Worm (Caenorhabditis elegans) whole organism, early embryonic: ENCODE data around the gene F28H6.8.

ENCODE experiments used
- B0310.2 ChIP-seq: sonication (generic microtip); optimal IDR thresholded peaks from 2 replicates; lab custom pipeline; 2016; ENCODE audit warnings: mild to moderate bottlenecking, missing genetic modification characterization, missing compliant biosample characterization
- F13C5.2 ChIP-seq: sonication (generic microtip); optimal IDR thresholded peaks from 2 replicates; lab custom pipeline; 2017; ENCODE audit warnings: mild to moderate bottlenecking, missing genetic modification characterization, inconsistent platforms, missing compliant biosample characterization
- aly-1 ChIP-seq: sonication (generic microtip); optimal IDR thresholded peaks from 2 replicates; lab custom pipeline; 2016; ENCODE audit warnings: missing genetic modification characterization, missing compliant biosample characterization
- ama-1 ChIP-seq: fragments of 150-350 bp; optimal IDR thresholded peaks from 2 replicates; lab custom pipeline; 2014
- ceh-13 ChIP-seq: fragments of 200-800 bp; sonication (Bioruptor generic); optimal IDR thresholded peaks from 2 replicates; lab custom pipeline; 2018; ENCODE audit warnings: mild to moderate bottlenecking, missing genetic modification characterization, missing compliant biosample characterization
- ceh-36 ChIP-seq: sonication (generic microtip); optimal IDR thresholded peaks from 2 replicates; lab custom pipeline; 2016; ENCODE audit warnings: missing genetic modification characterization, inconsistent platforms, missing compliant biosample characterization
- ets-7 ChIP-seq: sonication (generic microtip); optimal IDR thresholded peaks from 2 replicates; lab custom pipeline; 2016; ENCODE audit warnings: missing genotype, missing genetic modification characterization, missing compliant biosample characterization
- flt-1 ChIP-seq: fragments of 200-800 bp; sonication (Bioruptor generic); IDR thresholded peaks from 2 replicates; pipeline ENCODE4 v1.3.6; 2022; ENCODE audit warnings: missing genetic modification characterization, missing compliant biosample characterization
- hmbx-1 ChIP-seq: sonication (generic microtip); optimal IDR thresholded peaks from 2 replicates; lab custom pipeline; 2016; ENCODE audit warnings: mild to moderate bottlenecking, missing genetic modification characterization, missing compliant biosample characterization
- hmg-4 ChIP-seq: fragments of 200-800 bp; sonication (Bioruptor generic); optimal IDR thresholded peaks from 2 replicates; lab custom pipeline; 2018; ENCODE audit warnings: mild to moderate bottlenecking, missing genetic modification characterization, missing compliant biosample characterization
- hnd-1 ChIP-seq: sonication (generic microtip); optimal IDR thresholded peaks from 2 replicates; lab custom pipeline; 2016; ENCODE audit warnings: missing genetic modification characterization, missing compliant biosample characterization
- pes-1 ChIP-seq: fragments of 200-800 bp; sonication (Bioruptor generic); IDR thresholded peaks from 2 replicates; pipeline ENCODE4 v1.3.6; 2022; ENCODE audit warnings: missing genetic modification reagents, missing genetic modification characterization, missing compliant biosample characterization
- scrt-1 ChIP-seq: fragments of 200-800 bp; sonication (Bioruptor generic); IDR thresholded peaks from 2 replicates; pipeline ENCODE4 v1.3.6; 2022; ENCODE audit warnings: missing genetic modification characterization, missing compliant biosample characterization
- sea-1 ChIP-seq: fragments of 200-800 bp; sonication (Bioruptor generic); conservative IDR thresholded peaks from 2 replicates; pipeline ENCODE4 v1.3.6; 2022; ENCODE audit warnings: missing genetic modification characterization, missing compliant biosample characterization
- tbx-11 ChIP-seq: fragments of 200-800 bp; sonication (Bioruptor generic); IDR thresholded peaks from 2 replicates; pipeline ENCODE4 v1.3.6; 2022; ENCODE audit warnings: missing genetic modification characterization, missing compliant biosample characterization
- tbx-37 ChIP-seq: fragments of 200-800 bp; sonication (Bioruptor generic); conservative IDR thresholded peaks from 2 replicates; pipeline ENCODE4 v1.3.6; 2022; ENCODE audit warnings: missing genetic modification reagents, missing genetic modification characterization, missing compliant biosample characterization
- tra-4 ChIP-seq: sonication (generic microtip); optimal IDR thresholded peaks from 2 replicates; lab custom pipeline; 2017; ENCODE audit warnings: missing genetic modification characterization, missing compliant biosample characterization

The F28H6.8 gene

DNA sequence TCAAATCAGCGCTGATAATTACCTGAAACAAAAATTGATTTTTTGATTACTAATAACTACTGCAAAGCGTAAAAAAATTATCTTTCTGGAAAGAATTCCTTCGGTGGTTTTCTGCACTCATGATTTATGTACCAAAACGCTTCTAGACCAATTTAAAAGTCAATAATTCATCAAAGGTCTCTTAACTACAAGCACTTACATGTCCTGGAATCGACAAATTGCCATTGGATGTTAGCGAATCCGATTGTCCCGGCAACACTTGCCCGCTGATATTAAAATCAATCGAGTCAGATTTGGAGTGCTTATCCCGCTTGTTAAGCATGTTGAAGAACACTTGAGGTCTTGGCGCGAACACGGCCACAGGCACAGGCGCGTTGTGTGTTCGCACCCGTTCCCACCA, 31.0 kb upstream of the F28H6.8 start:
- TF ChIP-seq hmg-4 (peak; percentile 3), scrt-1 (GFP tag; lab: Robert Waterston, UW) (no peak), tbx-37 (GFP tag; lab: Robert Waterston, UW) (no peak)

DNA sequence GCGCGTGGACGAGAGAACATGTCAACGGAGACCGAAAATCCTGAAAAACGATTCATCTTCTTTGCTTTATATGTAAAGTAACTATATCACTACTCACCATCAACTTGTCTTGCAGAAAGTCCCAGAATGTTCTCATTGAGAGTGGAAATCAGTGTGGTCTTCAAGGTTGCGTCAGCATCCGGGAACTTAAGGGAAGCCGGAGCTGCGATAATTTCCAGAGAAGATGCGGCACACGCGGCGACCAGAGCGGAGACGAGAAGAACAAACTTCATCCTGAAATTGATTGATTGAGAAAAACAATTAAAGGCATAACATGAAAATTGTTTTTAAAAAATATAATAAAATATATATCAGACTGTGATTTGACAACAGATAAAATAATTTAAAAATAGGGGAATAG, 30.1 kb upstream of the F28H6.8 start, which contains the start of gene vha-20:
Gene vha-20, minus strand, starts transcription at position 273 of the 400 bp plus-strand sequence.
- TF ChIP-seq ceh-36 (tag; lab: Kevin White, UChicago) (no peak), tbx-11 (GFP tag; lab: Robert Waterston, UW) (no peak), F13C5.2 (tag; lab: Kevin White, UChicago) (no peak), B0310.2 (tag; lab: Kevin White, UChicago) (no peak), flt-1 (no peak), tra-4 (tag; lab: Kevin White, UChicago) (no peak), scrt-1 (GFP tag; lab: Robert Waterston, UW) (no peak), tbx-37 (GFP tag; lab: Robert Waterston, UW) (no peak), ceh-13 (no peak), aly-1 (tag; lab: Kevin White, UChicago) (no peak), ets-7 (tag; lab: Kevin White, UChicago) (no peak), hmbx-1 (no peak), ama-1 (lab: Kevin White, UChicago) (no peak), pes-1 (GFP tag; lab: Robert Waterston, UW) (no peak), hmg-4 (no peak), hnd-1 (tag; lab: Kevin White, UChicago) (no peak), sea-1 (GFP tag; lab: Robert Waterston, UW) (no peak)

DNA sequence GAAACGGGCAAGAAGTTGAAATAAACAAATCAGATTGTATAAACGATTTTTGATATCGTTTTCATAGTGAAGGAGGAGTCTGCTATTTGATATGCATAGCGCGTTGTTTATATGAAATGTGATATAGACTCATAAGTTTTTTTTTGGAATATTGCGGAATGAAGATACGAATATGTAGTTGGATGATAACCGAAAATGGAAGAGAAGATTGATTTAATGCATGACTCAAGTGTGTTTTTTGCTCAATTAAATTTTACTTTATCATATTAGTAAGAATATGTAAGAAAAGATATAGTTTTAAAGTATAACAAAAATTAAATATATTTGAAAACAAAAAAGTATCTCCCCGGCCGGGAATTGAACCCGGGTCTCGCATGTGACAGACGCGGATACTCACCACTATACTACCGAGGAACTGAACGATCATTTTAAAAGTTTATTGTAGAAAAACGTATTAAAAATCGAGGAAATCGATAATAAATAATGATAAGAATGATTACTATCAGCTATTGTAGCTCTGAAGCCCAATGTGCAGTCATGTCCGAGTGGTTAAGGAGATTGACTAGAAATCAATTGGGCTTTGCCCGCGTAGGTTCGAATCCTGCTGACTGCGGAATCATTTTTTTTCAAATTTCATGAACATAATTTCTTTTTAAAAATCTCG, 27.7 kb upstream of the F28H6.8 start, which contains the start of gene lgc-25:
Gene lgc-25, minus strand, starts transcription at position 51 of the 664 bp plus-strand sequence.
- TF ChIP-seq tbx-37 (GFP tag; lab: Robert Waterston, UW) (no peak), aly-1 (tag; lab: Kevin White, UChicago) (no peak), scrt-1 (GFP tag; lab: Robert Waterston, UW) (no peak), pes-1 (GFP tag; lab: Robert Waterston, UW) (no peak), ets-7 (tag; lab: Kevin White, UChicago) (no peak), ama-1 (lab: Kevin White, UChicago) (no peak), tbx-11 (GFP tag; lab: Robert Waterston, UW) (no peak), hmg-4 (no peak), flt-1 (no peak)

DNA sequence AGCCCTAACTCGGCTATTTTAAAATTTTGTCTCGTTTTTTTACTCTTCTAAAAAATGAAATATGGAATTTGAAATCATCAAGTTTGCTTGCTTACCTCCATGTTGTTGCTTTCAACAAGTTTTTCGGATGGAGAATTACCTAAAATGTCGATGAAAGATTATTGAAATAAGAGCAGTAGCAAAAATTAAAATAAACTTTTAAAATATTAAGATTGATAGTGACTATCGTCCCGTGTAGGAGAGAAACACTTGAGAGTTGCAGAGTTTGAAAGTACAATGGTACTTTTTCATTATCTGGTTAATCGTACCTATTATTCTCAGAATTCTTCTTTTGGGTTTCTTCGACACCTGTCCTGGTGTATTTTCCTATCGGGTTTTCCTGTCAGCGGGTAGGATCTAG, 22.8 kb upstream of the F28H6.8 start, which contains the start of gene ceh-90:
Gene ceh-90, minus strand, starts transcription at position 101 of the 400 bp plus-strand sequence.
- TF ChIP-seq hmg-4 (no peak), ceh-36 (tag; lab: Kevin White, UChicago) (no peak), hmbx-1 (no peak), flt-1 (no peak), scrt-1 (GFP tag; lab: Robert Waterston, UW) (no peak), tra-4 (tag; lab: Kevin White, UChicago) (no peak), B0310.2 (tag; lab: Kevin White, UChicago) (no peak), F13C5.2 (tag; lab: Kevin White, UChicago) (no peak), tbx-11 (GFP tag; lab: Robert Waterston, UW) (no peak), sea-1 (GFP tag; lab: Robert Waterston, UW) (no peak), aly-1 (tag; lab: Kevin White, UChicago) (no peak)

DNA sequence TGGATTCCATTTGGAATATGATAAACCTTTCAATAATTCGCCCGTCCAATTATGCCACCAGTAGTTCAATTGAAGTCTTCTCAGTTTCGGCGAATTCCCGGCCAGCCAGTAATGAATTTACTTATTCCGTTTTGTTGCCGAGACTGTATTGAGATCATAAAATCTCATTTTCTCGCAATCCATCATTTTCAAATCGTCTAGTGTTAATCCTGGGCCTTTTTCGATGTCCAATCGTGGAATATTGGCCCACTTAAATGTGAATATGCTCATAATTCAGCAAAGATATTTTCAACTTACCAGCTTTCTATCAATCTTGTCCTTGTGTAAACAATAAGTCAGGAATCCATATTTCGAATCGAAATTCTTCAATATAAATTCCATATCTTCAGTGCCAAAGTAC, 18.5 kb upstream of the F28H6.8 start:
- TF ChIP-seq F13C5.2 (tag; lab: Kevin White, UChicago) (no peak), ceh-36 (tag; lab: Kevin White, UChicago) (no peak), B0310.2 (tag; lab: Kevin White, UChicago) (no peak), aly-1 (tag; lab: Kevin White, UChicago) (no peak), hmg-4 (no peak), ama-1 (lab: Kevin White, UChicago) (no peak), hnd-1 (tag; lab: Kevin White, UChicago) (no peak), scrt-1 (GFP tag; lab: Robert Waterston, UW) (no peak), hmbx-1 (no peak), tbx-37 (GFP tag; lab: Robert Waterston, UW) (no peak), flt-1 (no peak), ceh-13 (no peak), tra-4 (tag; lab: Kevin White, UChicago) (no peak), pes-1 (GFP tag; lab: Robert Waterston, UW) (no peak)

DNA sequence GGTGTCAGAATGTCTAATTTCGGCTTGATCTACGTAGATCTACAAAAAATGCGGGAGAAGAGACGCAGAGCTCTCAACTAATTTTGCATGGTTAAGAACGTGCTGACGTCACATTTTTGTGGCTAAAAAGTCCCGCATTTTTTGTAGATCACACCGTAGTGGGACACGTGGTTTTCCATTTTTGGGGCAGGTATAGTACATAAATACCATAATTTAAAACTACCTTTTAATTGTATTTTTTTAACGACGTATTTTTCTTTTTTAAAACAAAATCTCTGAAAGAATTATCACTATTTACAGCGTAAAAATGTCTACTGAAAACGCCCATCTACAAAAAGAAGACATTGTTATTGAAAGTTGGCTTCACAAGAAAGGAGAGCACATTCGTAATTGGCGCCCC, 13.3 kb upstream of the F28H6.8 start, which contains the start of gene akt-2:
Gene akt-2, plus strand, starts transcription at position 301 of the 400 bp plus-strand sequence.
- no peak for TF ChIP-seq tbx-37 (GFP tag; lab: Robert Waterston, UW)
- no peak for TF ChIP-seq tbx-11 (GFP tag; lab: Robert Waterston, UW)
- no peak for TF ChIP-seq tra-4 (tag; lab: Kevin White, UChicago)
- no peak for TF ChIP-seq aly-1 (tag; lab: Kevin White, UChicago)

DNA sequence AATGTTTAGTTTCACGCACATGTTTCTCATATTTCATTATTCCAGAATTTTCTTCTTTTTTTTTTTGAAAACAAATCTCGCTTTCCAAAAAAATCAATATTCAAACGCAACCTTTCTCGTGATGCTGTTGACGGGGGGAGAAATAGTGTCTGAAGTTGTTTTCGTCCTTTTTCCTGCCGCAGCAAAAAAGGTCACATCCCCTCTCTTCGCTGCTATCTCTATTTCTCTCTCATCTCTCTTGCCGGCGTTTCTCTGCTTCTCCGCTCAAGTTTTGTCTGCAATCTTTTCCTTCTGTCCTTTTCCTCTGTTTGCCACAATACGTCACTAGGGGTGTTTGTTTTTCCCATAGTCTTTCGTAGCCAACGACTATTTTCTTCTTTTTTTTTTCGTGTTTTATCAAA, 12.6 kb upstream of the F28H6.8 start:
- TF ChIP-seq ama-1 (lab: Kevin White, UChicago) (no peak), hmbx-1 (no peak), tra-4 (tag; lab: Kevin White, UChicago) (no peak), ets-7 (tag; lab: Kevin White, UChicago) (no peak), tbx-11 (GFP tag; lab: Robert Waterston, UW) (no peak), F13C5.2 (tag; lab: Kevin White, UChicago) (no peak), sea-1 (GFP tag; lab: Robert Waterston, UW) (no peak), ceh-13 (no peak), hnd-1 (tag; lab: Kevin White, UChicago) (no peak), scrt-1 (GFP tag; lab: Robert Waterston, UW) (no peak), ceh-36 (tag; lab: Kevin White, UChicago) (no peak)
